Fruit fly (Drosophila melanogaster) whole organism, wandering third instar larva: ENCODE results near the gene sro.

ENCODE experiments used
- Abd-B ChIP-seq: fragments of >200 bp; optimal IDR thresholded peaks from 2 replicates; lab custom pipeline; 2017; ENCODE audit warnings: missing biosample characterization, missing genetic modification characterization
- CG9705 ChIP-seq: fragments of 200-800 bp; sonication (Bioruptor generic); optimal IDR thresholded peaks from 2 replicates; lab custom pipeline; 2018; ENCODE audit warnings: missing biosample characterization, mild to moderate bottlenecking, missing genetic modification characterization
- Dfd ChIP-seq: fragments of >200 bp; optimal IDR thresholded peaks from 2 replicates; lab custom pipeline; 2017; ENCODE audit warnings: missing biosample characterization, missing genetic modification characterization
- Hnf4 ChIP-seq: fragments of 200-800 bp; sonication (Bioruptor generic); optimal IDR thresholded peaks from 2 replicates; lab custom pipeline; 2016; ENCODE audit warnings: missing biosample characterization, mild to moderate bottlenecking, missing genetic modification characterization
- Myc ChIP-seq: fragments of >200 bp; optimal IDR thresholded peaks from 2 replicates; lab custom pipeline; 2017
- N ChIP-seq: fragments of >200 bp; optimal IDR thresholded peaks from 2 replicates; lab custom pipeline; 2018; ENCODE audit warnings: missing biosample characterization, missing external identifiers, missing genetic modification characterization
- OdsH ChIP-seq: fragments of 200-800 bp; sonication (Bioruptor generic); optimal IDR thresholded peaks from 2 replicates; lab custom pipeline; 2016; ENCODE audit warnings: missing biosample characterization, mild to moderate bottlenecking, missing genetic modification characterization
- Rel ChIP-seq, 2 experiments: fragments of 200-800 bp; sonication (Bioruptor generic) in 1 of 2; optimal IDR thresholded peaks; 2 replicates in 1 of 2; 3 replicates in 1 of 2; lab custom pipeline; 2016 to 2019; ENCODE audit warnings: mild to moderate bottlenecking in 2 of 2, missing biosample characterization in 2 of 2, missing genetic modification characterization in 2 of 2, moderate library complexity in 1 of 2
- dl ChIP-seq, 2 experiments: fragments of 175-275, 200-275 bp in 1 of 2; fragments of 200-275 bp in 1 of 2; sonication (Bioruptor generic); optimal IDR thresholded peaks; lab custom pipeline; 2018; ENCODE audit warnings: mild to moderate bottlenecking in 2 of 2, missing biosample characterization in 2 of 2, missing genetic modification characterization in 2 of 2, moderate library complexity in 2 of 2; ENCODE audit not compliant: partially characterized antibody in 2 of 2, insufficient read depth in 1 of 2
- dmrt93B ChIP-seq: fragments of 200-800 bp; sonication (Bioruptor generic); optimal IDR thresholded peaks from 2 replicates; lab custom pipeline; 2018; ENCODE audit warnings: missing biosample characterization, mild to moderate bottlenecking, missing genetic modification characterization
- fru ChIP-seq: fragments of 200-800 bp; sonication (Bioruptor generic); optimal IDR thresholded peaks from 3 replicates; lab custom pipeline; 2016; ENCODE audit warnings: missing biosample characterization, mild to moderate bottlenecking, missing genetic modification characterization
- h ChIP-seq: fragments of 200-800 bp; sonication (Bioruptor generic); optimal IDR thresholded peaks from 3 replicates; lab custom pipeline; 2016; ENCODE audit warnings: missing biosample characterization, mild to moderate bottlenecking, missing genetic modification characterization
- psq ChIP-seq: fragments of 200-800 bp; sonication (Bioruptor generic); optimal IDR thresholded peaks from 3 replicates; lab custom pipeline; 2017; ENCODE audit warnings: missing biosample characterization, mild to moderate bottlenecking, missing genetic modification characterization, moderate library complexity
- usp ChIP-seq: fragments of >200 bp; optimal IDR thresholded peaks from 2 replicates; lab custom pipeline; 2017; ENCODE audit warnings: missing biosample characterization, missing genetic modification characterization

- TF ChIP-seq fru (GFP tag; lab: Kevin White, UChicago), result peak; percentile 7
- TF ChIP-seq Abd-B (GFP tag; lab: Kevin White, UChicago), result no peak
- no peak for TF ChIP-seq Hnf4 (GFP tag; lab: Kevin White, UChicago)
- TF ChIP-seq Rel (GFP tag; optimal IDR thresholded peaks at IDR 0.05; lab: Kevin White, UChicago), result no peak
- TF ChIP-seq Rel (tag; optimal IDR thresholded peaks at IDR 0.05; lab: Kevin White, UChicago), result no peak
- TF ChIP-seq h, result no peak
- TF ChIP-seq dmrt93B (GFP tag; lab: Kevin White, UChicago), result peak; percentile 70
- peak; percentile 29 for TF ChIP-seq Myc (lab: Kevin White, UChicago)
- TF ChIP-seq dl (GFP tag; optimal IDR thresholded peaks at IDR 0.05; lab: Kevin White, UChicago; ENCODE audit: insufficient read depth in 1 of 2, partially characterized antibody in 2 of 2), result peak; percentile 91 to 92
- no peak for TF ChIP-seq Dfd (GFP tag; lab: Kevin White, UChicago)
- TF ChIP-seq OdsH (GFP tag; lab: Kevin White, UChicago), result no peak
- no peak for TF ChIP-seq usp (GFP tag; lab: Kevin White, UChicago)
- TF ChIP-seq psq, result peak; percentile 94
- TF ChIP-seq N (GFP tag; lab: Kevin White, UChicago), result no peak
- peak; percentile 47 for TF ChIP-seq CG9705 (GFP tag; lab: Kevin White, UChicago)
Observed at dm6 chr3R:29772090-29772794, 22.2 kb upstream of the sro start.
